Worm (Caenorhabditis elegans): ENCODE results near the gene F49F1.2.
A peak's percentile ranks its signal among the peaks of the same experiment; 100 is the strongest.

F49F1.2 gene

DNA sequence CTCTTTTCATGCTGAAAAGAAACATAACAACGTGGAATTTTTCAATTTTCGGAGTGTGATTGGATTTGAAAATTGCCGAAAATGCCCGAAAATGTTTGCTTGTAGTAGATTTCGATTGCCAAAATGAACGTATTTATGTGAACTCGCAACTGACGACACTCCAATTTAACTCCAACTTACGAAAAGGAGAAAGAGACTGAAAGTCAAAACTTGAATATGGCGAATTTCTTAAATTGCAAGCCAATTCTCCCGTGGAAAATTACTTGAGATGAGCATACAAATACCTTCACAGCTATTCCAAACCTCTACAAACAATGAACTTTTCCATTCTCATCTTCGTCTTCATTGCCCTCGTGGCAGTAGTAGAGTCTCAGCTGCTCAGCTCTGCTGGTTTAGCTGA is 33.1 kb upstream of the F49F1.2 start:
- TF ChIP-seq lin-13 (tag; optimal IDR thresholded peaks at IDR 0.05) (no peak), nhr-28 (tag; optimal IDR thresholded peaks at IDR 0.05) (no peak), ztf-11 (tag; optimal IDR thresholded peaks at IDR 0.05) (no peak), lsy-2 (tag; optimal IDR thresholded peaks at IDR 0.05) (no peak), nhr-12 (tag; optimal IDR thresholded peaks at IDR 0.05) (no peak), ces-1 (GFP tag; optimal IDR thresholded peaks at IDR 0.05) (no peak), unc-39 (tag; optimal IDR thresholded peaks at IDR 0.05) (no peak), nhr-237 (tag; optimal IDR thresholded peaks at IDR 0.05) (no peak)

- TF ChIP-seq ham-2 (GFP tag; optimal IDR thresholded peaks at IDR 0.05), result no peak
- TF ChIP-seq tbx-8 (GFP tag; optimal IDR thresholded peaks at IDR 0.05), result no peak
- no peak for TF ChIP-seq mep-1 (tag; optimal IDR thresholded peaks at IDR 0.05)
- no peak for TF ChIP-seq flh-1 (GFP tag; optimal IDR thresholded peaks at IDR 0.05)
- TF ChIP-seq ztf-11 (tag; optimal IDR thresholded peaks at IDR 0.05), result no peak
- TF ChIP-seq mab-5 (tag; optimal IDR thresholded peaks at IDR 0.05), result no peak
- no peak for TF ChIP-seq ces-1 (GFP tag; optimal IDR thresholded peaks at IDR 0.05)
- no peak for TF ChIP-seq blmp-1 (tag; optimal IDR thresholded peaks at IDR 0.05)
- no peak for TF ChIP-seq nhr-28 (tag; optimal IDR thresholded peaks at IDR 0.05)
- TF ChIP-seq nhr-12 (tag; optimal IDR thresholded peaks at IDR 0.05), result no peak
These were observed 32.6 kb upstream of the F49F1.2 start for ce11 chrIV:4083094-4083493.

- TF ChIP-seq elt-1 (tag; optimal IDR thresholded peaks at IDR 0.05; ENCODE audit: borderline replicate concordance, insufficient read depth) (no peak), ztf-11 (tag; optimal IDR thresholded peaks at IDR 0.05) (no peak), hlh-1 (tag; optimal IDR thresholded peaks at IDR 0.05) (no peak), ceh-43 (GFP tag; optimal IDR thresholded peaks at IDR 0.05) (no peak), nhr-28 (tag; optimal IDR thresholded peaks at IDR 0.05) (no peak), nhr-76 (tag; optimal IDR thresholded peaks at IDR 0.05) (no peak), pha-4 (tag; optimal IDR thresholded peaks at IDR 0.05) (no peak), cnd-1 (tag; optimal IDR thresholded peaks at IDR 0.05) (no peak), bed-3 (GFP tag; optimal IDR thresholded peaks at IDR 0.05) (no peak), drap-1 (GFP tag; optimal IDR thresholded peaks at IDR 0.05) (no peak), nhr-12 (tag; optimal IDR thresholded peaks at IDR 0.05) (no peak), elt-3 (tag; optimal IDR thresholded peaks at IDR 0.05) (no peak), ham-2 (GFP tag; optimal IDR thresholded peaks at IDR 0.05) (no peak), mls-2 (tag; optimal IDR thresholded peaks at IDR 0.05) (no peak), flh-1 (GFP tag; optimal IDR thresholded peaks at IDR 0.05) (no peak), blmp-1 (tag; optimal IDR thresholded peaks at IDR 0.05) (no peak), nhr-2 (tag; optimal IDR thresholded peaks at IDR 0.05) (no peak), unc-39 (tag; optimal IDR thresholded peaks at IDR 0.05) (no peak), ceh-83 (GFP tag; optimal IDR thresholded peaks at IDR 0.05) (no peak)
These were observed 31.6 kb upstream of the F49F1.2 start, which contains the start of gene C35B1.5 for ce11 chrIV:4084109-4084508. Gene C35B1.5, minus strand, starts transcription at chrIV:4084209.

ce11 chrIV:4085022-4085421 is 30.7 kb upstream of the F49F1.2 start:
- no peak for TF ChIP-seq unc-39 (tag; optimal IDR thresholded peaks at IDR 0.05)
- no peak for TF ChIP-seq nhr-237 (tag; optimal IDR thresholded peaks at IDR 0.05)
- no peak for TF ChIP-seq bed-3 (GFP tag; optimal IDR thresholded peaks at IDR 0.05)
- no peak for TF ChIP-seq lin-32 (GFP tag; optimal IDR thresholded peaks at IDR 0.05)
- no peak for TF ChIP-seq mls-2 (tag; optimal IDR thresholded peaks at IDR 0.05)
- no peak for TF ChIP-seq blmp-1 (tag; optimal IDR thresholded peaks at IDR 0.05)
- TF ChIP-seq ceh-39 (tag; optimal IDR thresholded peaks at IDR 0.05), result no peak
- no peak for TF ChIP-seq nhr-12 (tag; optimal IDR thresholded peaks at IDR 0.05)
- no peak for TF ChIP-seq nhr-28 (tag; optimal IDR thresholded peaks at IDR 0.05)
- no peak for TF ChIP-seq elt-1 (tag; optimal IDR thresholded peaks at IDR 0.05; ENCODE audit: borderline replicate concordance, insufficient read depth)
- no peak for TF ChIP-seq zip-8 (tag; optimal IDR thresholded peaks at IDR 0.05)
- no peak for TF ChIP-seq ham-2 (GFP tag; optimal IDR thresholded peaks at IDR 0.05)
- TF ChIP-seq unc-120 (tag; optimal IDR thresholded peaks at IDR 0.05; ENCODE audit: poor library complexity, severe bottlenecking), result no peak
- no peak for TF ChIP-seq snpc-4 (tag; optimal IDR thresholded peaks at IDR 0.05)
- TF ChIP-seq ceh-43 (GFP tag; optimal IDR thresholded peaks at IDR 0.05), result no peak
- TF ChIP-seq cnd-1 (tag; optimal IDR thresholded peaks at IDR 0.05), result no peak
- TF ChIP-seq nhr-76 (tag; optimal IDR thresholded peaks at IDR 0.05), result no peak
- no peak for TF ChIP-seq mab-5 (tag; optimal IDR thresholded peaks at IDR 0.05)
- no peak for TF ChIP-seq nhr-2 (tag; optimal IDR thresholded peaks at IDR 0.05)

DNA sequence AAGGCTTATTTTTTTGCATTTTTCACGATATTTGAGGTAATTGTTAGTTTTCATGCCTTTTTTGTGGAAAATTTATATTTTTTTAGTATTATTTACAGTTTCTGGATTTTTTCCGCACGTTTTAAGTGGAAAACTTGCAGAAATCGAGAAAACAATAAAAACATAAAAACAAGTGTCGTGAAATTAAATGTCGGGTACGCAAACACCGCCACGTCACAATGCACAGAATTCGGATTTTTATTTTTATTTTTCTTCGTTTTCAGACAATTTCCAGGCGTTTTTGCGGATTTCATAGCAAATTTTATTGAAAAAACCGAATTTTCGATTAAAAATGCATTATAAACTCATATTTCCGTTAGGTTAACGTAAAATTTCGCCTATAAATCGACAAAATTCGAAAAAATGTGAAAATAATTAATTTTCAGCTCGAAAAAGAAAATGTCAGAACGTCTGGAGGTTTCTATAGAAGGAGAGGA is 29.9 kb upstream of the F49F1.2 start, which contains the start of gene C35B1.2:
C35B1.2 (plus strand) TSS at position 426 of the 476 bp plus-strand sequence.
- peak; percentile 13 for TF ChIP-seq ces-1 (GFP tag; optimal IDR thresholded peaks at IDR 0.05)
- no peak for TF ChIP-seq ceh-83 (GFP tag; optimal IDR thresholded peaks at IDR 0.05)
- TF ChIP-seq lin-32 (GFP tag; optimal IDR thresholded peaks at IDR 0.05), result no peak
- no peak for TF ChIP-seq sem-2 (GFP tag; optimal IDR thresholded peaks at IDR 0.05)
- peak; percentile 9 for TF ChIP-seq lsy-2 (tag; optimal IDR thresholded peaks at IDR 0.05)
- no peak for TF ChIP-seq snpc-4 (tag; optimal IDR thresholded peaks at IDR 0.05)
- TF ChIP-seq blmp-1 (tag; optimal IDR thresholded peaks at IDR 0.05), result no peak
- no peak for TF ChIP-seq tbx-8 (GFP tag; optimal IDR thresholded peaks at IDR 0.05)
- TF ChIP-seq ceh-39 (tag; optimal IDR thresholded peaks at IDR 0.05), result no peak
- no peak for TF ChIP-seq M03D4.4 (tag; optimal IDR thresholded peaks at IDR 0.05)
